Worm (Caenorhabditis elegans) whole organism, late embryonic: ENCODE measurements around the gene F49C5.16.

Source experiments
- C08G9.2 ChIP-seq: sonication (generic microtip); optimal IDR thresholded peaks from 2 replicates; lab custom pipeline; 2016; ENCODE audit warnings: mild to moderate bottlenecking, missing genetic modification characterization, moderate library complexity, missing compliant biosample characterization
- C38D4.7 ChIP-seq: fragments of 200-800 bp; sonication (Bioruptor generic); optimal IDR thresholded peaks from 2 replicates; lab custom pipeline; 2018; ENCODE audit warnings: mild to moderate bottlenecking, missing genetic modification characterization, moderate library complexity, missing compliant biosample characterization
- F13H6.1 ChIP-seq: sonication (generic microtip); optimal IDR thresholded peaks from 2 replicates; lab custom pipeline; 2016; ENCODE audit warnings: missing genetic modification characterization, missing compliant biosample characterization
- K02D7.2 ChIP-seq: sonication (generic microtip); optimal IDR thresholded peaks from 2 replicates; lab custom pipeline; 2017; ENCODE audit warnings: mild to moderate bottlenecking, missing genetic modification characterization, missing compliant biosample characterization
- T23F11.4 ChIP-seq: fragments of 200-800 bp; sonication (Bioruptor generic); optimal IDR thresholded peaks from 2 replicates; lab custom pipeline; 2018; ENCODE audit warnings: mild to moderate bottlenecking, missing genetic modification characterization, missing compliant biosample characterization
- ahr-1 ChIP-seq: sonication (generic microtip); optimal IDR thresholded peaks from 2 replicates; lab custom pipeline; 2016; ENCODE audit warnings: missing genetic modification characterization, missing compliant biosample characterization
- ama-1 ChIP-seq: fragments of 150-350 bp; optimal IDR thresholded peaks from 2 replicates; lab custom pipeline; 2014
- ceh-14 ChIP-seq: sonication (generic microtip); optimal IDR thresholded peaks from 2 replicates; lab custom pipeline; 2016; ENCODE audit warnings: missing genotype, missing genetic modification characterization, missing compliant biosample characterization
- ceh-18 ChIP-seq: sonication (generic microtip); optimal IDR thresholded peaks from 2 replicates; lab custom pipeline; 2016; ENCODE audit warnings: missing genetic modification characterization, missing compliant biosample characterization
- ceh-19 ChIP-seq: fragments of 200-800 bp; sonication (Bioruptor generic); optimal IDR thresholded peaks from 2 replicates; lab custom pipeline; 2018; ENCODE audit warnings: mild to moderate bottlenecking, missing genetic modification characterization, missing compliant biosample characterization
- ceh-22 ChIP-seq: sonication (generic microtip); optimal IDR thresholded peaks from 2 replicates; lab custom pipeline; 2017; ENCODE audit warnings: missing biosample characterization, missing genetic modification characterization
- ceh-24 ChIP-seq: sonication (generic microtip); optimal IDR thresholded peaks from 2 replicates; lab custom pipeline; 2016; ENCODE audit warnings: mild to moderate bottlenecking, missing genetic modification characterization, missing compliant biosample characterization
- ceh-30 ChIP-seq: fragments of 150-350 bp; optimal IDR thresholded peaks from 2 replicates; lab custom pipeline; 2014; ENCODE audit warnings: missing biosample characterization, missing genetic modification characterization
- ceh-48 ChIP-seq: sonication (generic microtip); optimal IDR thresholded peaks from 2 replicates; lab custom pipeline; 2016; ENCODE audit warnings: missing genetic modification characterization, inconsistent platforms, missing compliant biosample characterization
- ceh-6 ChIP-seq: fragments of 200-800 bp; sonication (Bioruptor generic); optimal IDR thresholded peaks from 2 replicates; lab custom pipeline; 2018; ENCODE audit warnings: mild to moderate bottlenecking, missing genetic modification characterization, missing compliant biosample characterization
- ceh-9 ChIP-seq: sonication (generic microtip); optimal IDR thresholded peaks from 2 replicates; lab custom pipeline; 2016; ENCODE audit warnings: mild to moderate bottlenecking, missing genetic modification characterization, inconsistent platforms, missing compliant biosample characterization
- che-1 ChIP-seq: sonication (generic microtip); optimal IDR thresholded peaks from 2 replicates; lab custom pipeline; 2016; ENCODE audit warnings: mild to moderate bottlenecking, missing genetic modification characterization, missing compliant biosample characterization
- dmd-4 ChIP-seq: sonication (generic microtip); optimal IDR thresholded peaks from 2 replicates; lab custom pipeline; 2016; ENCODE audit warnings: borderline replicate concordance, missing genetic modification characterization, missing compliant biosample characterization
- dve-1 ChIP-seq: sonication (generic microtip); optimal IDR thresholded peaks from 2 replicates; lab custom pipeline; 2017; ENCODE audit warnings: antibody characterized with exemption, mild to moderate bottlenecking, missing genetic modification characterization, missing compliant biosample characterization
- elt-2 ChIP-seq: sonication (generic microtip); optimal IDR thresholded peaks from 2 replicates; lab custom pipeline; 2016; ENCODE audit warnings: missing genetic modification reagents, missing genetic modification characterization, missing compliant biosample characterization
- elt-4 ChIP-seq: sonication (generic microtip); optimal IDR thresholded peaks from 2 replicates; lab custom pipeline; 2016; ENCODE audit warnings: missing genetic modification characterization, missing compliant biosample characterization
- ets-4 ChIP-seq: sonication (generic microtip); optimal IDR thresholded peaks from 2 replicates; lab custom pipeline; 2016; ENCODE audit warnings: missing genetic modification characterization, missing compliant biosample characterization
- eyg-1 ChIP-seq: sonication (generic microtip); optimal IDR thresholded peaks from 2 replicates; lab custom pipeline; 2016; ENCODE audit warnings: missing genotype, missing genetic modification characterization, missing compliant biosample characterization
- fkh-10 ChIP-seq: fragments of 150-350 bp; optimal IDR thresholded peaks from 2 replicates; lab custom pipeline; 2014; ENCODE audit warnings: missing biosample characterization, missing genetic modification reagents, missing genetic modification characterization
- hlh-13 ChIP-seq: fragments of 200-800 bp; sonication (Bioruptor generic); optimal IDR thresholded peaks from 2 replicates; lab custom pipeline; 2018; ENCODE audit warnings: mild to moderate bottlenecking, missing genetic modification characterization, missing compliant biosample characterization
- hlh-15 ChIP-seq: sonication (generic microtip); optimal IDR thresholded peaks from 2 replicates; lab custom pipeline; 2016; ENCODE audit warnings: missing genetic modification characterization, missing compliant biosample characterization
- hlh-8 ChIP-seq: sonication (generic microtip); optimal IDR thresholded peaks from 2 replicates; lab custom pipeline; 2016; ENCODE audit warnings: missing genotype, missing genetic modification characterization, missing compliant biosample characterization
- lim-6 ChIP-seq: sonication (generic microtip); optimal IDR thresholded peaks from 2 replicates; lab custom pipeline; 2016; ENCODE audit warnings: missing genetic modification characterization, missing compliant biosample characterization
- lin-11 ChIP-seq: fragments of 200-800 bp; sonication (Bioruptor generic); optimal IDR thresholded peaks from 2 replicates; lab custom pipeline; 2018; ENCODE audit warnings: mild to moderate bottlenecking, missing genetic modification characterization, missing compliant biosample characterization
- madf-2 ChIP-seq: sonication (generic microtip); optimal IDR thresholded peaks from 2 replicates; lab custom pipeline; 2017; ENCODE audit warnings: missing genetic modification characterization, missing compliant biosample characterization
- nfya-1 ChIP-seq: sonication (generic microtip); optimal IDR thresholded peaks from 2 replicates; lab custom pipeline; 2017; ENCODE audit warnings: missing genetic modification characterization, mild to moderate bottlenecking, missing compliant biosample characterization, antibody characterized with exemption, moderate library complexity
- nhr-11 ChIP-seq: fragments of 150-350 bp; optimal IDR thresholded peaks from 2 replicates; lab custom pipeline; 2014; ENCODE audit warnings: missing biosample characterization, missing genetic modification characterization
- npax-4 ChIP-seq: sonication (generic microtip); optimal IDR thresholded peaks from 2 replicates; lab custom pipeline; 2016; ENCODE audit warnings: missing genetic modification characterization, missing compliant biosample characterization
- pat-9 ChIP-seq: fragments of 200-800 bp; sonication (Bioruptor generic); optimal IDR thresholded peaks from 2 replicates; lab custom pipeline; 2018; ENCODE audit warnings: mild to moderate bottlenecking, missing genetic modification characterization, moderate library complexity, missing compliant biosample characterization
- pha-4 ChIP-seq: fragments of 150-350 bp; optimal IDR thresholded peaks from 2 replicates; lab custom pipeline; 2018; ENCODE audit warnings: missing biosample characterization, missing genetic modification reagents, missing genetic modification characterization
- pros-1 ChIP-seq: fragments of 150-350 bp; optimal IDR thresholded peaks from 2 replicates; lab custom pipeline; 2014; ENCODE audit warnings: missing biosample characterization, missing genetic modification reagents, missing genetic modification characterization
- ref-2 ChIP-seq: sonication (generic microtip); optimal IDR thresholded peaks from 2 replicates; lab custom pipeline; 2016; ENCODE audit warnings: missing genetic modification characterization, missing compliant biosample characterization
- rnt-1 ChIP-seq: sonication (generic microtip); optimal IDR thresholded peaks from 2 replicates; lab custom pipeline; 2016; ENCODE audit warnings: missing genetic modification characterization, missing compliant biosample characterization
- sox-2 ChIP-seq: fragments of 200-800 bp; sonication (Bioruptor generic); IDR thresholded peaks from 2 replicates; pipeline ENCODE4 v1.3.6; 2022; ENCODE audit warnings: missing genetic modification reagents, missing genetic modification characterization, missing compliant biosample characterization
- tbx-2 ChIP-seq: sonication (generic microtip); optimal IDR thresholded peaks from 2 replicates; lab custom pipeline; 2016; ENCODE audit warnings: missing genetic modification characterization, missing compliant biosample characterization
- tbx-7 ChIP-seq: sonication (generic microtip); optimal IDR thresholded peaks from 2 replicates; lab custom pipeline; 2016; ENCODE audit warnings: missing genotype, missing genetic modification characterization, missing compliant biosample characterization
- ttx-3 ChIP-seq: sonication (generic microtip); optimal IDR thresholded peaks from 2 replicates; lab custom pipeline; 2016; ENCODE audit warnings: missing genetic modification reagents, missing genetic modification characterization, missing compliant biosample characterization
- unc-3 ChIP-seq, 2 experiments: fragments of 200-800 bp in 1 of 2; sonication (Bioruptor generic) in 1 of 2; sonication (generic microtip) in 1 of 2; conservative IDR thresholded peaks in 1 of 2; optimal IDR thresholded peaks in 1 of 2; 2 replicates each; pipeline versions ENCODE4 v1.3.6 to Lab custom; 2016 to 2022; ENCODE audit warnings: missing compliant biosample characterization in 2 of 2, missing genetic modification characterization in 2 of 2, missing genetic modification reagents in 1 of 2
- unc-42 ChIP-seq: sonication (generic microtip); optimal IDR thresholded peaks from 2 replicates; lab custom pipeline; 2016; ENCODE audit warnings: missing genotype, missing genetic modification characterization, missing compliant biosample characterization
- unc-55 ChIP-seq: sonication (generic microtip); optimal IDR thresholded peaks from 2 replicates; lab custom pipeline; 2017; ENCODE audit warnings: missing biosample characterization, missing genetic modification reagents, missing genetic modification characterization

Gene F49C5.16

ce11 chrII:12518809-12519344 lies 28.8 kb upstream of the F49C5.16 start, which contains the start of gene srh-70:
srh-70 (minus strand) TSS chrII:12518859.
- TF ChIP-seq ceh-14 (no peak), ceh-19 (GFP tag; lab: Kevin White, UChicago) (no peak), lin-11 (tag; lab: Kevin White, UChicago) (no peak), T23F11.4 (GFP tag; lab: Kevin White, UChicago) (no peak)
- TF ChIP-seq, all 69 proteins: peak for 0

DNA sequence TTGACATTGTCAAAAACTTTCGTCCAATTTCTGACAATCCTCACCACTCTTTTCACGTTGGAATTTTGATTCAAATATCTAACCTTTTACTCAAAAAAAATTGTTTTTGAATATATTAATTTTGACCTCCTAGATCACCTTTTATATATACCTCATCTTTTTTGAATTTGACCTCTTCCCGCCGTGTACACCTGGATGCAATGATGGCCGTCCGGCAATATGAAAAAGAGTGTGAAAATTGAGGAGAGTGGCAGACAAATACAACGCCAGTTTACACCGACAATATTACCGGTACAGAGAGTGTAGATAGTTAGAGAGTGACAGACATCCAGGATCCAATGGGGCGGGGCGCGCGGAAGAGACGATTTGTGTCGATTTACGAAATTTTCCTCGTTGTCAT lies 28.0 kb upstream of the F49C5.16 start, which contains the start of gene ceh-99:
ceh-99 (plus strand) TSS at position 366 of the 400 bp plus-strand sequence.
- TF ChIP-seq nfya-1 (tag; lab: Kevin White, UChicago), result no peak
- TF ChIP-seq pat-9 (tag; lab: Kevin White, UChicago), result no peak
- TF ChIP-seq ceh-14, result no peak
- TF ChIP-seq ceh-48 (tag; lab: Kevin White, UChicago), result no peak
- no peak for TF ChIP-seq dmd-4 (tag; lab: Kevin White, UChicago)
- no peak for TF ChIP-seq hlh-13
- no peak for TF ChIP-seq ceh-22 (tag; lab: Kevin White, UChicago)
- no peak for TF ChIP-seq ahr-1 (tag; lab: Kevin White, UChicago)
- TF ChIP-seq nhr-11, result no peak
- TF ChIP-seq hlh-15 (tag; lab: Kevin White, UChicago), result no peak
- TF ChIP-seq tbx-7 (tag; lab: Kevin White, UChicago), result no peak
- no peak for TF ChIP-seq che-1 (tag; lab: Kevin White, UChicago)
- TF ChIP-seq ceh-9 (tag; lab: Kevin White, UChicago), result no peak

DNA sequence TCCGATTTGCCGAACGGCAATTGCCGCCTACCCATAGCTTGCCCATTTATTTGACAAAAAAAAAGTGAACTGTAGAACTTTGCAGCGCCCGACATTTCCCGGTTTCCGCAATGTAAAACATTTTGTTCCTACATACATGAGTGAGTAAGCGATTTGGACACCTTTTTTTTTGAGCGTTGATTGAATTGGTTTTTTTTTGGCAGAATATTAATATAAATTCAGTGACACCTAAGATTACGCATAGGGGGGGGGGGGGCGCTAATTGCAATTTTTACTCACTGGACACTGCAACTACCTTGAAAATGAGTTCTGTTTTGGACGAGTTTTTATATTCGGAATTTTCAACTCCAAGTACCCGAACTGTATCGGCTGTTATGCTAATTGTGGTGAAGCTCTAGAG lies 22.1 kb upstream of the F49C5.16 start, which contains the start of gene srx-118:
srx-118 (plus strand) TSS at position 301 of the 400 bp plus-strand sequence.
- TF ChIP-seq ets-4, result no peak
- TF ChIP-seq T23F11.4 (GFP tag; lab: Kevin White, UChicago), result no peak
- no peak for TF ChIP-seq pros-1 (tag; lab: Kevin White, UChicago)
- no peak for TF ChIP-seq F13H6.1 (tag; lab: Kevin White, UChicago)
- TF ChIP-seq C38D4.7 (GFP tag; lab: Kevin White, UChicago), result no peak
- TF ChIP-seq sox-2 (GFP tag; lab: Robert Waterston, UW), result no peak
- TF ChIP-seq ceh-30, result no peak
- TF ChIP-seq hlh-8, result no peak
- no peak for TF ChIP-seq unc-42 (tag; lab: Kevin White, UChicago)
- no peak for TF ChIP-seq elt-4 (tag; lab: Kevin White, UChicago)
- TF ChIP-seq ahr-1 (tag; lab: Kevin White, UChicago), result no peak
- no peak for TF ChIP-seq ceh-48 (tag; lab: Kevin White, UChicago)
- no peak for TF ChIP-seq nfya-1 (tag; lab: Kevin White, UChicago)
- TF ChIP-seq fkh-10 (GFP tag; lab: Kevin White, UChicago), result no peak
- no peak for TF ChIP-seq unc-55 (GFP tag; lab: Kevin White, UChicago)
- no peak for TF ChIP-seq ceh-18
- TF ChIP-seq lim-6 (tag; lab: Kevin White, UChicago), result no peak
- TF ChIP-seq elt-2, result no peak

ce11 chrII:12527947-12528346 lies 19.7 kb upstream of the F49C5.16 start, which contains the start of gene srx-119:
srx-119 (plus strand) TSS chrII:12528247.
- TF ChIP-seq ttx-3 (no peak), rnt-1 (tag; lab: Kevin White, UChicago) (no peak), tbx-2 (tag; lab: Kevin White, UChicago) (no peak), ceh-18 (no peak)

DNA sequence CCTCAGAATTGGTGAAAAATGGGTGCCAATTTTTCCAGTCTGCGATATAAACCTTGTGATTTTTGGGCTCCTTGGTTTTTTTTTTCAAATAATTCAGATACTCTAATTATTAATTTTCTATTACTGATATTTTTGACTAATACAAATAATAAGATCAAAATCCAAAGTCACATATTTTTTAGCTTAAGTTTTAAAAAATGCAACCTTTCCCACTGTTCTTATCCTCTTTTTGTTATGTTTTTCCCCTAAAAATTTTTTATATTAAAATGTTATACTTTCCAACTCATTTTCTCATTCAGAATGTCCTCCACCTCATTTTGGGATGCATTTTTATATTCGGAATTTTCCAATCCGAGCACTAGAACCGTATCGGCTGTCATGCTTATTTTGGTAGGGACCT lies 16.7 kb upstream of the F49C5.16 start, which contains the start of gene srx-120:
srx-120 (plus strand) TSS at position 301 of the 400 bp plus-strand sequence.
- no peak for TF ChIP-seq pha-4 (tag; lab: Kevin White, UChicago)
- TF ChIP-seq ets-4, result no peak
- TF ChIP-seq unc-42 (tag; lab: Kevin White, UChicago), result no peak
- no peak for TF ChIP-seq ceh-30
- TF ChIP-seq K02D7.2 (tag; lab: Kevin White, UChicago), result no peak
- TF ChIP-seq ceh-24 (tag; lab: Kevin White, UChicago), result no peak
- no peak for TF ChIP-seq eyg-1 (tag; lab: Kevin White, UChicago)
- TF ChIP-seq C08G9.2 (tag; lab: Kevin White, UChicago), result no peak
- TF ChIP-seq unc-3 (GFP tag; conservative IDR thresholded peaks at IDR 0.05; lab: Robert Waterston, UW), result no peak
- TF ChIP-seq unc-3 (tag; optimal IDR thresholded peaks at IDR 0.05; lab: Kevin White, UChicago), result no peak
- TF ChIP-seq lim-6 (tag; lab: Kevin White, UChicago), result no peak
- TF ChIP-seq ceh-6 (GFP tag; lab: Kevin White, UChicago), result no peak
- no peak for TF ChIP-seq pat-9 (tag; lab: Kevin White, UChicago)
- no peak for TF ChIP-seq ama-1
- no peak for TF ChIP-seq dve-1 (tag; lab: Kevin White, UChicago)
- no peak for TF ChIP-seq ref-2 (tag; lab: Kevin White, UChicago)
- TF ChIP-seq npax-4 (tag; lab: Kevin White, UChicago), result no peak
- TF ChIP-seq madf-2, result no peak
